Worm (Caenorhabditis elegans) whole organism, L4 larva: Measurements from ENCODE around the gene uso-1.
A peak's percentile ranks its signal among the peaks of the same experiment; 100 is the strongest.

Experiments
- F10B5.3 ChIP-seq: sonication (generic microtip); optimal IDR thresholded peaks from 2 replicates; lab custom pipeline; 2016; ENCODE audit warnings: mild to moderate bottlenecking, missing genetic modification characterization, missing compliant biosample characterization
- F37D6.2 ChIP-seq: sonication (generic microtip); optimal IDR thresholded peaks from 2 replicates; lab custom pipeline; 2016; ENCODE audit warnings: mild to moderate bottlenecking, missing genetic modification characterization, missing compliant biosample characterization
- T26A8.4 ChIP-seq: fragments of 200-800 bp; sonication (Bioruptor generic); IDR thresholded peaks from 2 replicates; pipeline ENCODE4 v1.3.6; 2022; ENCODE audit warnings: missing genetic modification characterization, missing compliant biosample characterization
- Y5F2A.4 ChIP-seq: fragments of 200-800 bp; sonication (Bioruptor generic); optimal IDR thresholded peaks from 2 replicates; lab custom pipeline; 2018; ENCODE audit warnings: mild to moderate bottlenecking, missing genetic modification characterization, missing compliant biosample characterization
- Y75B8A.6 ChIP-seq: fragments of 200-800 bp; sonication (Bioruptor generic); IDR thresholded peaks from 2 replicates; pipeline ENCODE4 v1.3.6; 2022; ENCODE audit warnings: missing genetic modification reagents, missing genetic modification characterization, missing compliant biosample characterization
- aha-1 ChIP-seq: fragments of 150-350 bp; peaks from one replicate; lab custom pipeline; 2014; ENCODE audit warnings: missing biosample characterization, missing genetic modification characterization
- arid-1 ChIP-seq: fragments of 200-800 bp; sonication (Bioruptor generic); conservative IDR thresholded peaks from 2 replicates; pipeline ENCODE4 v1.3.6; 2022; ENCODE audit warnings: missing genetic modification reagents, missing genetic modification characterization, missing compliant biosample characterization
- ceh-32 ChIP-seq: sonication (generic microtip); optimal IDR thresholded peaks from 2 replicates; lab custom pipeline; 2016; ENCODE audit warnings: mild to moderate bottlenecking, missing genetic modification characterization, missing compliant biosample characterization; ENCODE audit not compliant: poor library complexity
- daf-12 ChIP-seq: fragments of 150-350 bp; optimal IDR thresholded peaks from 2 replicates; lab custom pipeline; 2014; ENCODE audit warnings: missing biosample characterization, missing genetic modification reagents, missing genetic modification characterization
- dmd-6 ChIP-seq: fragments of 200-800 bp; sonication (Bioruptor generic); IDR thresholded peaks from 2 replicates; pipeline ENCODE4 v1.3.6; 2022; ENCODE audit warnings: missing genetic modification reagents, missing genetic modification characterization, missing compliant biosample characterization
- dmd-8 ChIP-seq: fragments of 200-800 bp; sonication (Bioruptor generic); IDR thresholded peaks from 2 replicates; pipeline ENCODE4 v1.3.6; 2022; ENCODE audit warnings: missing genetic modification characterization, missing compliant biosample characterization
- duxl-1 ChIP-seq: sonication (generic microtip); optimal IDR thresholded peaks from 2 replicates; lab custom pipeline; 2016; ENCODE audit warnings: mild to moderate bottlenecking, missing genetic modification characterization, moderate library complexity, missing compliant biosample characterization; ENCODE audit not compliant: poor library complexity
- hif-1 ChIP-seq, 2 experiments: sonication (generic microtip); optimal IDR thresholded peaks; 2 replicates each; lab custom pipeline; 2016 to 2017; ENCODE audit warnings: missing compliant biosample characterization in 2 of 2, missing genetic modification characterization in 2 of 2, missing genetic modification reagents in 2 of 2, missing genotype in 2 of 2, mild to moderate bottlenecking in 1 of 2
- lin-38 ChIP-seq: fragments of 200-800 bp; sonication (Bioruptor generic); IDR thresholded peaks from 2 replicates; pipeline ENCODE4 v1.3.6; 2022; ENCODE audit warnings: missing genetic modification reagents, missing genetic modification characterization, missing compliant biosample characterization
- lir-3 ChIP-seq: sonication (generic microtip); optimal IDR thresholded peaks from 2 replicates; lab custom pipeline; 2016; ENCODE audit warnings: mild to moderate bottlenecking, missing genetic modification characterization, missing compliant biosample characterization
- mes-2 ChIP-seq: sonication (generic microtip); optimal IDR thresholded peaks from 2 replicates; lab custom pipeline; 2016; ENCODE audit warnings: missing genotype, mild to moderate bottlenecking, missing genetic modification characterization, missing compliant biosample characterization; ENCODE audit not compliant: poor library complexity, severe bottlenecking
- mxl-2 ChIP-seq: fragments of 200-800 bp; sonication (Bioruptor generic); conservative IDR thresholded peaks from 2 replicates; pipeline ENCODE4 v1.3.6; 2022; ENCODE audit warnings: missing genetic modification reagents, missing genetic modification characterization, missing compliant biosample characterization
- nhr-11 ChIP-seq: fragments of 150-350 bp; optimal IDR thresholded peaks from 2 replicates; lab custom pipeline; 2014; ENCODE audit warnings: missing biosample characterization, missing genetic modification characterization
- nhr-42 ChIP-seq: fragments of 200-800 bp; sonication (Bioruptor generic); IDR thresholded peaks from 2 replicates; pipeline ENCODE4 v1.3.6; 2022; ENCODE audit warnings: missing genetic modification characterization, missing compliant biosample characterization
- nhr-77 ChIP-seq: fragments of 150-350 bp; optimal IDR thresholded peaks from 2 replicates; lab custom pipeline; 2014; ENCODE audit warnings: missing biosample characterization, missing genetic modification characterization
- pqm-1 ChIP-seq: sonication (generic microtip); optimal IDR thresholded peaks from 2 replicates; lab custom pipeline; 2017; ENCODE audit warnings: missing biosample characterization, missing genetic modification characterization
- rbr-2 ChIP-seq: sonication (generic microtip); optimal IDR thresholded peaks from 2 replicates; lab custom pipeline; 2016; ENCODE audit warnings: missing genotype, missing genetic modification characterization, missing compliant biosample characterization
- skn-1 ChIP-seq: fragments of 150-350 bp; optimal IDR thresholded peaks from 2 replicates; lab custom pipeline; 2014; ENCODE audit warnings: missing biosample characterization, missing genetic modification characterization
- spr-3 ChIP-seq: fragments of 200-800 bp; sonication (Bioruptor generic); optimal IDR thresholded peaks from 2 replicates; lab custom pipeline; 2018; ENCODE audit warnings: mild to moderate bottlenecking, missing genetic modification characterization, missing compliant biosample characterization
- unc-62 ChIP-seq, 3 experiments: fragments of 150-350 bp in 1 of 3; sonication (generic microtip); optimal IDR thresholded peaks in 2 of 3; peaks in 1 of 3; 1 replicate in 1 of 3; 2 replicates in 2 of 3; lab custom pipeline; 2014 to 2017; ENCODE audit warnings: missing biosample characterization in 3 of 3, missing genetic modification characterization in 3 of 3, missing genetic modification reagents in 3 of 3, missing genotype in 1 of 3
- vab-7 ChIP-seq: fragments of 200-800 bp; sonication (Bioruptor generic); IDR thresholded peaks from 2 replicates; pipeline ENCODE4 v1.3.6; 2022; ENCODE audit warnings: missing genetic modification reagents, missing genetic modification characterization, missing compliant biosample characterization
- zfp-2 ChIP-seq: sonication (generic microtip); optimal IDR thresholded peaks from 2 replicates; lab custom pipeline; 2016; ENCODE audit warnings: mild to moderate bottlenecking, missing genetic modification characterization, missing compliant biosample characterization
- zfp-3 ChIP-seq: fragments of 200-800 bp; sonication (Bioruptor generic); conservative IDR thresholded peaks from 2 replicates; pipeline ENCODE4 v1.3.6; 2022; ENCODE audit warnings: missing genetic modification reagents, missing genetic modification characterization, missing compliant biosample characterization
- zip-11 ChIP-seq: fragments of 200-800 bp; sonication (Bioruptor generic); IDR thresholded peaks from 2 replicates; pipeline ENCODE4 v1.3.6; 2022; ENCODE audit warnings: missing genetic modification characterization, missing compliant biosample characterization
- zip-2 ChIP-seq: fragments of 150-350 bp; optimal IDR thresholded peaks from 2 replicates; lab custom pipeline; 2014; ENCODE audit warnings: missing biosample characterization, missing genetic modification characterization

The uso-1 gene

ce11 chrIV:13492271-13492670 lies 37.7 kb upstream of the uso-1 start, which contains the start of gene Y45F10A.7:
Y45F10A.7 (plus strand) TSS chrIV:13492571.
- no peak for TF ChIP-seq nhr-42 (GFP tag; lab: Robert Waterston, UW)
- TF ChIP-seq mxl-2: no peak
- TF ChIP-seq skn-1 (tag; lab: Kevin White, UChicago): no peak
- no peak for TF ChIP-seq rbr-2 (tag; lab: Kevin White, UChicago)
- TF ChIP-seq F37D6.2 (tag; lab: Kevin White, UChicago): no peak
- no peak for TF ChIP-seq aha-1 (tag; lab: Kevin White, UChicago)
- no peak for TF ChIP-seq nhr-77 (tag; lab: Kevin White, UChicago)
- no peak for TF ChIP-seq nhr-11 (tag; lab: Kevin White, UChicago)
- no peak for TF ChIP-seq arid-1 (GFP tag; lab: Robert Waterston, UW)
- TF ChIP-seq zip-2 (tag; lab: Kevin White, UChicago): no peak
- no peak for TF ChIP-seq dmd-8 (GFP tag; lab: Robert Waterston, UW)
- TF ChIP-seq duxl-1 (tag; lab: Kevin White, UChicago): no peak
- no peak for TF ChIP-seq daf-12 (tag; lab: Kevin White, UChicago)

ce11 chrIV:13487596-13487995 lies 33.0 kb upstream of the uso-1 start:
- TF ChIP-seq ceh-32 (tag; lab: Kevin White, UChicago) (no peak), unc-62 (GFP tag; optimal IDR thresholded peaks at IDR 0.05 in 1 of 2; lab: Kevin White, UChicago) (peak in 1 of 2 experiments; percentile 53), unc-62 (tag; optimal IDR thresholded peaks at IDR 0.05; lab: Kevin White, UChicago) (no peak), zip-11 (GFP tag; lab: Robert Waterston, UW) (no peak)
- TF ChIP-seq, all 104 proteins: peak for 1

- TF ChIP-seq zfp-3 (GFP tag; lab: Robert Waterston, UW) (no peak), T26A8.4 (GFP tag; lab: Robert Waterston, UW) (no peak), F10B5.3 (tag; lab: Kevin White, UChicago) (no peak), ceh-32 (tag; lab: Kevin White, UChicago) (no peak), lir-3 (no peak), spr-3 (GFP tag; lab: Kevin White, UChicago) (no peak), skn-1 (tag; lab: Kevin White, UChicago) (no peak), hif-1 (tag; optimal IDR thresholded peaks at IDR 0.05; lab: Kevin White, UChicago) (peak in 1 of 2 experiments; percentile 71), Y5F2A.4 (GFP tag; lab: Kevin White, UChicago) (no peak), daf-12 (tag; lab: Kevin White, UChicago) (no peak), dmd-6 (GFP tag; lab: Robert Waterston, UW) (0 out of 2 replicates have a peak, but pooled peaks have one; percentile 9), mxl-2 (no peak), lin-38 (GFP tag; lab: Robert Waterston, UW) (0 out of 2 replicates have a peak, but pooled peaks have one; percentile 29), Y75B8A.6 (no peak), mes-2 (peak; percentile 85)
- TF ChIP-seq, all 104 proteins: peak for 4
Observed at ce11 chrIV:13487019-13487418, 32.4 kb upstream of the uso-1 start.

ce11 chrIV:13483596-13483995 lies 29.0 kb upstream of the uso-1 start:
- TF ChIP-seq vab-7 (no peak), T26A8.4 (GFP tag; lab: Robert Waterston, UW) (0 out of 2 replicates have a peak, but pooled peaks have one; percentile 28), dmd-8 (GFP tag; lab: Robert Waterston, UW) (no peak), unc-62 (GFP tag; optimal IDR thresholded peaks at IDR 0.05 in 1 of 2; lab: Kevin White, UChicago) (peak in 1 of 2 experiments; percentile 79), unc-62 (tag; optimal IDR thresholded peaks at IDR 0.05; lab: Kevin White, UChicago) (no peak), skn-1 (tag; lab: Kevin White, UChicago) (no peak)

- TF ChIP-seq pqm-1 (tag; lab: Kevin White, UChicago) (no peak), mxl-2 (no peak), zfp-2 (tag; lab: Kevin White, UChicago) (no peak)
Observed at ce11 chrIV:13482469-13482868, 27.9 kb upstream of the uso-1 start, which contains the start of gene Y38H8A.1. Y38H8A.1 (plus strand) TSS chrIV:13482769.
